Worm (Caenorhabditis elegans) whole organism, midembryonic: ENCODE data around the gene cam-1.

Experiments
- T22C8.4 ChIP-seq: fragments of 200-800 bp; sonication (Bioruptor generic); IDR thresholded peaks from 2 replicates; pipeline ENCODE4 v1.3.6; 2022; ENCODE audit warnings: missing genetic modification characterization, missing compliant biosample characterization
- flt-1 ChIP-seq: fragments of 200-800 bp; sonication (Bioruptor generic); IDR thresholded peaks from 2 replicates; pipeline ENCODE4 v1.3.6; 2022; ENCODE audit warnings: missing genetic modification characterization, missing compliant biosample characterization
- ztf-23 ChIP-seq: fragments of 200-800 bp; sonication (Bioruptor generic); IDR thresholded peaks from 2 replicates; pipeline ENCODE4 v1.3.6; 2022; ENCODE audit warnings: missing genetic modification reagents, missing genetic modification characterization, missing compliant biosample characterization

DNA sequence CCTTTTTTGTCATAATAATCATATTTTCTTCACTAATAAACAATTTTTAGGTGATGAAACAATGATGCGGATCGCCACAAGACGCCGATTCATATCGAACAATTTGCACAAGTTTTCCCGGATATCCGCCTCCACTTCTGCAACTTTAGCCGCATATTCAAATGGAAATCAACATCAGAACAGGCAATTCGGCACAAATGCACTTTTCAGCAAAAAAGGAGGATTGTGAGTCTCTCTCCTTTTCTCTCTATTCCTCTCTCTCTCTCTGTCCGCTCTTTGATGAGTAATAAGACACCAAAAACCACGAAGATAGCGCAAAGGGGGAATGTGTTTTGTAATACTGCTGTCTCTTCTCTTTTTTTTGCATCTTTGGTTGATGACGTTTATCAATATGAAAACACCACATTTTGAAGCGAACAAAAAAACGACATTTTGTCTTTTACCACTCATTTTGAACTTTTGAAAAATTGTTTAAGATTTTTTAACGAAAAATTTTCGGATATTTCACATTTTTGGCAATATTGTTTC lies 14.8 kb upstream of the cam-1 start, which contains the start of gene eat-3:
- TF ChIP-seq ztf-23 (GFP tag; lab: Robert Waterston, UW), result peak; percentile 65
- no peak for TF ChIP-seq flt-1 (GFP tag; lab: Robert Waterston, UW)
- TF ChIP-seq T22C8.4 (GFP tag; lab: Robert Waterston, UW), result no peak
